Fruit fly (Drosophila melanogaster): ENCODE measurements around the gene CG12659.

The CG12659 gene

DNA sequence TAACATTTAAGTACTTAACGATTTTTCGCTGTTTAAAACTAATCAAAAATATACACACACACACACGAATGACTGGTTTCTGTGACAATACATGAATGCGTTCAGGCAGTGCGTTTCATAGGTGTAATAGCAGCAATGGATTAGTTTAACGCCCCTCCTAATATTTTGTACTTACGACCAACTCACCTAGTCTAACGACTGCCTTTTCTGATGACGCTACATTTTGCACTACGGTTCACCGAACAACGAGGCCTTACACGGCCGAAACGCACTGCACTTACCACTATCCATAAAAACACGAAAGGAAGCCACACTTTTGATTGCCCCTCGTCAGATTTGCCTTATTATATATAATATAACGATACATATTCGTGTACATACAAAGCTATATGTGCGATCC is 9.6 kb upstream of the CG12659 start (continued):
- TF ChIP-seq net (GFP tag; optimal IDR thresholded peaks at IDR 0.05) (no peak), Eip75B (GFP tag; optimal IDR thresholded peaks at IDR 0.05) (no peak), CG8319 (GFP tag; optimal IDR thresholded peaks at IDR 0.05) (no peak), dsx (GFP tag; optimal IDR thresholded peaks at IDR 0.05; ENCODE audit: poor library complexity, severe bottlenecking) (no peak), CG15336 (GFP tag; IDR thresholded peaks at IDR 0.05) (peak; percentile 80), ss (GFP tag; optimal IDR thresholded peaks at IDR 0.05) (no peak), CG4318 (GFP tag; optimal IDR thresholded peaks at IDR 0.05) (no peak)

DNA sequence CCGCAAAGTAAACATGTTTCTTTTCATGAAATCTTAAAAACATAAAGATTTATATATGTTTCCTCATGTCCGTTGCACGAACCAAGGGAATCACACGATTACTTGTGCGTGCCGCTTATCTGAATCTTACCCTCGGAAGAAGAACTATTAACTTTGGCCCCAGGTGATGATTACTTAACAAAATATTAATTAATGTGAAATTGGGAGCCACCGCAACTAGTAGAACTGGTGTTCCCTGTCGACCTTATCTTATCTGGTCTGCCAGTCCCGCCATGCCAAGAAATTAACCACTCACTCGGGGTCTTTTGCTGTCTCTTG is 1.6 kb upstream of the CG12659 start:
- no peak for TF ChIP-seq net (GFP tag; optimal IDR thresholded peaks at IDR 0.05)
- TF ChIP-seq svp (GFP tag): peak; percentile 40

dm6 chrX:8592437-8593158 is 1.1 kb upstream of the CG12659 start:
- TF ChIP-seq CG34406 (GFP tag; optimal IDR thresholded peaks at IDR 0.05): no peak
- TF ChIP-seq dsx (GFP tag; optimal IDR thresholded peaks at IDR 0.05; ENCODE audit: poor library complexity, severe bottlenecking): peak; percentile 68
- TF ChIP-seq Hr38 (GFP tag; optimal IDR thresholded peaks at IDR 0.05): no peak
- no peak for TF ChIP-seq CG11762 (GFP tag; optimal IDR thresholded peaks at IDR 0.05; ENCODE audit: insufficient read depth)
- no peak for TF ChIP-seq Smox (GFP tag; optimal IDR thresholded peaks at IDR 0.05)
- no peak for TF ChIP-seq CG10631 (GFP tag; optimal IDR thresholded peaks at IDR 0.05)
- peak; percentile 84 for TF ChIP-seq CG9139 (GFP tag; optimal IDR thresholded peaks at IDR 0.05)
- no peak for TF ChIP-seq CG8632 (GFP tag; optimal IDR thresholded peaks at IDR 0.05)
- no peak for TF ChIP-seq CG4318 (GFP tag; optimal IDR thresholded peaks at IDR 0.05)
- TF ChIP-seq Gug (GFP tag; IDR thresholded peaks at IDR 0.05): 0 out of 2 replicates have a peak, but pooled peaks have one; percentile 18
- peak; percentile 34 for TF ChIP-seq topi (GFP tag; optimal IDR thresholded peaks at IDR 0.05)
- peak; percentile 48 for TF ChIP-seq net (GFP tag; optimal IDR thresholded peaks at IDR 0.05)
- TF ChIP-seq Sox102F (GFP tag; optimal IDR thresholded peaks at IDR 0.05): no peak
- no peak for TF ChIP-seq achi (GFP tag; optimal IDR thresholded peaks at IDR 0.05)
- peak; percentile 83 for TF ChIP-seq CG6276 (GFP tag; optimal IDR thresholded peaks at IDR 0.05)
- TF ChIP-seq CG8119 (GFP tag; IDR thresholded peaks at IDR 0.05): peak; percentile 54; the same call in 2 of the 3 replicates
- no peak for TF ChIP-seq Eip75B (GFP tag; optimal IDR thresholded peaks at IDR 0.05)
- TF ChIP-seq cyc (GFP tag; optimal IDR thresholded peaks at IDR 0.05): peak; percentile 6
- TF ChIP-seq CG11902 (GFP tag; optimal IDR thresholded peaks at IDR 0.05): no peak
- no peak for TF ChIP-seq pdm3 (GFP tag; optimal IDR thresholded peaks at IDR 0.05)
- TF ChIP-seq CG32006 (GFP tag; optimal IDR thresholded peaks at IDR 0.05): peak; percentile 49
- TF ChIP-seq fd85E (GFP tag; optimal IDR thresholded peaks at IDR 0.05): no peak
- TF ChIP-seq spab (GFP tag; optimal IDR thresholded peaks at IDR 0.05): peak; percentile 62
- no peak for TF ChIP-seq CG6792 (GFP tag; optimal IDR thresholded peaks at IDR 0.05)
- TF ChIP-seq Sox14 (GFP tag; optimal IDR thresholded peaks at IDR 0.05): peak; percentile 16
- TF ChIP-seq ss (GFP tag; optimal IDR thresholded peaks at IDR 0.05): peak; percentile 87 to 92
- no peak for TF ChIP-seq dac (GFP tag; optimal IDR thresholded peaks at IDR 0.05)
- peak; percentile 9 for TF ChIP-seq Hr39 (GFP tag; optimal IDR thresholded peaks at IDR 0.05)
- peak; percentile 44; the same call in 1 of the 3 replicates for TF ChIP-seq eg (GFP tag; IDR thresholded peaks at IDR 0.05)
- TF ChIP-seq lz (GFP tag; optimal IDR thresholded peaks at IDR 0.05): peak; percentile 21
- TF ChIP-seq CG6163 (GFP tag; IDR thresholded peaks at IDR 0.05): peak; percentile 38; the same call in 2 of the 3 replicates
- TF ChIP-seq CG7368 (GFP tag; optimal IDR thresholded peaks at IDR 0.05): peak; percentile 31
- TF ChIP-seq fd59A (GFP tag; optimal IDR thresholded peaks at IDR 0.05): no peak
- TF ChIP-seq Lpt (GFP tag; optimal IDR thresholded peaks at IDR 0.05): peak; percentile 22
- peak; percentile 10 for TF ChIP-seq Ets21C (GFP tag; optimal IDR thresholded peaks at IDR 0.05)
- TF ChIP-seq Met (GFP tag; optimal IDR thresholded peaks at IDR 0.05): peak; percentile 36
- TF ChIP-seq CG3032 (tag; optimal IDR thresholded peaks at IDR 0.05): peak; percentile 15
- no peak for TF ChIP-seq OdsH (GFP tag; optimal IDR thresholded peaks at IDR 0.05)
- peak; percentile 53 for TF ChIP-seq CG16779 (tag; optimal IDR thresholded peaks at IDR 0.05)
- TF ChIP-seq CG6808 (GFP tag; optimal IDR thresholded peaks at IDR 0.05): peak; percentile 85
- peak; percentile 38 for TF ChIP-seq Hr4 (GFP tag; optimal IDR thresholded peaks at IDR 0.05)
- TF ChIP-seq CG6854 (GFP tag; optimal IDR thresholded peaks at IDR 0.05): peak; percentile 47
- TF ChIP-seq Sox15 (GFP tag; optimal IDR thresholded peaks at IDR 0.05): no peak
- TF ChIP-seq Eip78C (GFP tag): peak; percentile 72
